Worm (Caenorhabditis elegans) whole organism, L3 larva: ENCODE results near the gene F38B6.3.

Experiments
- egl-27 ChIP-seq: sonication (generic microtip); optimal IDR thresholded peaks from 4 replicates; lab custom pipeline; 2017; ENCODE audit warnings: missing biosample characterization, missing genetic modification reagents, missing genetic modification characterization
- nhr-28 ChIP-seq: fragments of 150-350 bp; optimal IDR thresholded peaks from 2 replicates; lab custom pipeline; 2014; ENCODE audit warnings: missing biosample characterization, missing genetic modification characterization
- pqm-1 ChIP-seq: fragments of 150-350 bp; optimal IDR thresholded peaks from 2 replicates; lab custom pipeline; 2017; ENCODE audit warnings: missing biosample characterization, missing genetic modification characterization, inconsistent platforms
- sea-2 ChIP-seq: fragments of 150-350 bp; sonication (generic microtip); optimal IDR thresholded peaks from 4 replicates; lab custom pipeline; 2014; ENCODE audit warnings: missing biosample characterization, missing genetic modification reagents, missing genetic modification characterization

DNA sequence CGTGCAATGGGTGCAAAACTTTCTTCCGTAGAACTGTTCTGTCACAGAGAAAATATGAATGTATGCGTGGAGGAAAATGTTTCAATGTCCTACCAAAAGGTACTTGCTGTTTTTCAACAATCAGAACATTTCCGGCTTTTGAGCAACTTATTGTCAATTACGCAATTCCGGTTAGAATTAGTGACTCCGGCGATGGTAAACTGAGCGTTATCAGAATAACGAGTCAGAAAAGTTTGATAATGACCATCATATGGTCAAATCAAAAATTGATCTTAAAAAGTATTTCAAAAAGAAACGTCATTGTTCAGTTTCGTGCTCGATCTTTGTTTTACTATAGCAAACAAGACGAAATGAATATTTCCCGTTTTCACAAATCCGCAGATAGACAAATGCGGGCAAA, 36.7 kb upstream of the F38B6.3 start:
- no peak for TF ChIP-seq egl-27 (tag; lab: Kevin White, UChicago)
- no peak for TF ChIP-seq sea-2 (GFP tag; lab: Kevin White, UChicago)
- no peak for TF ChIP-seq nhr-28 (tag; lab: Kevin White, UChicago)
- TF ChIP-seq pqm-1: peak; percentile 40
